Fruit fly (Drosophila melanogaster): ENCODE measurements around the gene sage.

Gene sage

DNA sequence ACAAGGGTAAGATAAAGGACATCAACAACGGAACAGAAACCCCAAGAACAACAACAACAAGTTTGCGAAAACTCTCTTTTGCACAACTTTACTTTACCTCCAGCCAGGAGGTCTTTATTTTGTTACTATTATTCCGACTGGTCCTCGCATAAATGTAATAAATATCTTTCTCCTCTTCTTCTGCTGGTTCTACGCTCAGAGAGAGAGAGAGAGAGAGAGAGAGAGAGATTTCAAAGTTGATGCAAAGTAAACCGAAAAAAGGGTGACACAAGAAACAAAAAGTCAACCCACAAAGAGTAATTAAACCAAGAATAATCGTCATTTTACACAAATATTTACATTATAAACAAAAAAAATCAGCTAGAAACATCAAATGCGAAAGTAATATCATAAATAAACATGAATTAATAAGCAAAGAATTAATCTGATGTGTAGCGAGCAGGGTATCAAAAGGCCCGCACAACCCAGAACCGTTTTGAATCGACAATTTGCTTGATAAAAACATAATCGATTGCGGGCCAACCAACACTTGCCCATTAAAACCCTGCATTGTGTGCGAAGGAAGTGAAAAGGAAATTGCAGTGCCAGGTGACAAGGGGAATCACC lies 33.8 kb downstream of the sage start:
- TF ChIP-seq EcR (GFP tag; optimal IDR thresholded peaks at IDR 0.05) (no peak), CG8478 (optimal IDR thresholded peaks at IDR 0.05) (no peak), Dll (optimal IDR thresholded peaks at IDR 0.05) (no peak), psq (optimal IDR thresholded peaks at IDR 0.05) (no peak), usp (GFP tag; optimal IDR thresholded peaks at IDR 0.05) (no peak), pan (optimal IDR thresholded peaks at IDR 0.05) (no peak)

DNA sequence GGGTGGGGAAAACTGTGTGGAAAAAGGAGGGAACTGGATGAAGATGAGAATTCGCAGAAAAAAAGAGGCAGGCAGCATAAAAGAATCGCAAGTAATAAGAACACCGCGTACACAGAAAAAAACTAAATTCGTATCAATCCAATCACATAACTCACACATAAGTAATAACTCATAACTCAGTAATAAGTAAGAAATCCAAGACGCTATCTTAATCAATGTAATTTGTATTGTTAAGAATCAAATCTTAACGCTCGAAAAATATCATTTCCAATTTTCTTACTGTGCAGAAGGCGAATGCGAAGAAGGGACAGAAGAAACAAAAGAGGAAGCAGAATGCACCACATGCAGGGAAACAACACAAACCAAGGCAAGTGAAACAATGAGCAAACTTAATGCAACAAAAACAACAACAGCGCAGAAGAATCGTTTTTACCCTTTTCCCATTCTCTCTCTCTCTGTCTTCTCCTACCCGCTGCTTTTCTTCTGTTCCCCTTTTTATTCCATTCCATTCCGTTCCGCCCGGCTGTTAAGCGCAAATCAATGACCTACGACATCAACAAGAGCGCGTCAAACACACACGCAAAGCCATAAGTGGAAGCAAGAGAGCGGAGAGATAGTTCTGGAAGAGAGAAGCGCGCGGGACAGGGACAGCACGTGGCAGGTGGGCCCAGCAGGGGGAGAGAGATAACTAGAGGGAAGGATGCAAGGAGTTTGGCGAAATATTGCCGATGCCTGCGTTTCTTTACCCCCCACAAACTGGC lies 34.7 kb downstream of the sage start:
- TF ChIP-seq Dll (optimal IDR thresholded peaks at IDR 0.05), result peak; percentile 54
- no peak for TF ChIP-seq CG8478 (optimal IDR thresholded peaks at IDR 0.05)
- no peak for TF ChIP-seq pan (optimal IDR thresholded peaks at IDR 0.05)
- peak; percentile 18 to 84 for TF ChIP-seq EcR (GFP tag; optimal IDR thresholded peaks at IDR 0.05)
- TF ChIP-seq usp (GFP tag; optimal IDR thresholded peaks at IDR 0.05), result no peak
- TF ChIP-seq psq (optimal IDR thresholded peaks at IDR 0.05), result peak; percentile 35

DNA sequence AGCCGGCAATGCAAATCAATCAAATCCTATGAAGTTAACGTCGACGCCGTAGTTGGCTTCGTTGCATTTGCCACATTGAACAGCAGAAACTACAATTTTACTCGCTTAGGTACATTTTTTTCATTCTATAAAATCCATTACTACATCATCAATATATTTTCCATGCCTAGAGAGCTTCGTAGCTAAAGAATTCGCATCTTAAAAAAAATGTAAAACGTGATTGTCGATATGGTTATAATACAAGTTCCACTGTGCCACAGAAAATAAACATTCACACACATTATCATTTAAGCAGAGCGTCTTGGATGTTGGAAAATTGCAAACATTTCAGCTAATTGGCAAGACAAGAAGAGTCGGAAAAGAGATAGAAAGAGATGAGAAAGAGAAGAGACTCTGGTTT lies 36.0 kb downstream of the sage start:
- TF ChIP-seq EcR (GFP tag; optimal IDR thresholded peaks at IDR 0.05), result no peak
- no peak for TF ChIP-seq CG8478 (optimal IDR thresholded peaks at IDR 0.05)
- no peak for TF ChIP-seq usp (GFP tag; optimal IDR thresholded peaks at IDR 0.05)
- no peak for TF ChIP-seq pan (optimal IDR thresholded peaks at IDR 0.05)
- no peak for TF ChIP-seq Dll (optimal IDR thresholded peaks at IDR 0.05)
- TF ChIP-seq psq (optimal IDR thresholded peaks at IDR 0.05), result no peak

DNA sequence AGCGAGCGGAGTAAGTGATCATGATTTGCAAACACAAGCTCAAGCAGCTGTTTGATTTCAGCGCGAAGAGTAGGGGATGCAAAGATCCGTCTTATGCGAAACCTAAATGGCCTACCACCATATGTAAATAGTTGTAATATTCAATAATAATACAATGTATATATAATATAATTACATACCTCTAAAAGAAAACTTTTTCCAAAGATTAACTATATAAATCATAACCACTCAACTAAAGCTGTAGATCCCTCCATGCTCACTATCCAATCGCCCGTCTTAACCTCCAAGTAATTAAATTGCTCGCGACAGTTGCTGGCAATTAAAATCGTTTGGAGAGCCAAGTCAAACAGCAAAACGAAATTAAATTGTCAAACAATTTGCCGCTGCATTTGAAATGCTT lies 36.6 kb downstream of the sage start:
- no peak for TF ChIP-seq Dll (optimal IDR thresholded peaks at IDR 0.05)
- TF ChIP-seq CG8478 (optimal IDR thresholded peaks at IDR 0.05), result no peak
- TF ChIP-seq EcR (GFP tag; optimal IDR thresholded peaks at IDR 0.05), result no peak
- no peak for TF ChIP-seq pan (optimal IDR thresholded peaks at IDR 0.05)
- no peak for TF ChIP-seq usp (GFP tag; optimal IDR thresholded peaks at IDR 0.05)
- no peak for TF ChIP-seq psq (optimal IDR thresholded peaks at IDR 0.05)

DNA sequence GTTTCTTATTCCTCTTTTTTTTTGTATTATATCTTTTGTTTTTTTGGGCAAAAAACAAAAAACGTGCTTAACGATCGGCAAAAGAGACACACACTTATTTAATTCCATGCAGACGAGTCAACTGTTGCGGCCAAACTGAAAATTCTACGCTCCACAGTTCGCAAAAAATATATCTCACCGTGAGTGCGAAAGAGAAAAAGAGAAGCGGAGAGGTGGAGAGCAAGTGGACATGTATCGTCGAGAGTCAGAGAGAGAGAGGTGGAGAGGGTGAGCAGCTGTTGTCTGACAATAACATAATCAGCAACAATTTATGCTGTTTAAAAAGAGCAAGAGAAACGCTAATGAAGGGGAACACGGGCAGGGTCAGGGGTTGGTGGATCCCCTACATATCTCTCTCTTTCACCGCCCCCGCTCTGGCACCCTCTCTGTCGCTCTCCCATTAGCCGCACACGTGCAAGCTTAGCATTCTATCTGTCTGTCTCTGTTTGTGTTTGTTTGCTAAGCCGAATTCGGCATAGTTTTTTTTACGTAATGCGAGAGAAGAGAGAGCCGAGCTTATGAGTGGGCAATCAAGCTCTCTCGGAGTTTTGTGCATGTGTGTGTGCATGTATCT lies 37.1 kb downstream of the sage start:
- TF ChIP-seq CG8478 (optimal IDR thresholded peaks at IDR 0.05) (peak; percentile 13), Dll (optimal IDR thresholded peaks at IDR 0.05) (peak; percentile 79), EcR (GFP tag; optimal IDR thresholded peaks at IDR 0.05) (no peak), pan (optimal IDR thresholded peaks at IDR 0.05) (no peak), psq (optimal IDR thresholded peaks at IDR 0.05) (no peak), usp (GFP tag; optimal IDR thresholded peaks at IDR 0.05) (no peak)

DNA sequence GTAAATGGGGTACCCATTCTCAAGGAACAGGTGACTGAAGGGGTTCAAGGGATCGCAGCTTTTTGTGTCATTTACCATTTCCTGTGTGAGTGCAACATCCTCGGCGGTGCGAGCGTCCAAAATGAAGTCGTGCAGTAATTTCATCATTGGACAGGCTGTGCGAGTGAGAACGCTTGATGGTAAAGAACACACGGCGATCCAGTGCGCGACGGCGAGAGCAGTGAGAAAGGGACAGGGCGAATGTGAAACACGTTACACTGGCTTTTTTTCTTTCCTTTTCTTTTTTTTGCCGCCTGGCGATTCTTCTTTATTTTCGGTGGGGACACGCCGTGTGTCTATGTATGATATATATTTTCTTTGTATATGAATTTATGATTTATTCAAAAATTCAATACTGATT lies 37.8 kb downstream of the sage start:
- TF ChIP-seq Dll (optimal IDR thresholded peaks at IDR 0.05), result no peak
- TF ChIP-seq pan (optimal IDR thresholded peaks at IDR 0.05), result no peak
- no peak for TF ChIP-seq EcR (GFP tag; optimal IDR thresholded peaks at IDR 0.05)
- no peak for TF ChIP-seq psq (optimal IDR thresholded peaks at IDR 0.05)
- no peak for TF ChIP-seq CG8478 (optimal IDR thresholded peaks at IDR 0.05)
- TF ChIP-seq usp (GFP tag; optimal IDR thresholded peaks at IDR 0.05), result no peak

DNA sequence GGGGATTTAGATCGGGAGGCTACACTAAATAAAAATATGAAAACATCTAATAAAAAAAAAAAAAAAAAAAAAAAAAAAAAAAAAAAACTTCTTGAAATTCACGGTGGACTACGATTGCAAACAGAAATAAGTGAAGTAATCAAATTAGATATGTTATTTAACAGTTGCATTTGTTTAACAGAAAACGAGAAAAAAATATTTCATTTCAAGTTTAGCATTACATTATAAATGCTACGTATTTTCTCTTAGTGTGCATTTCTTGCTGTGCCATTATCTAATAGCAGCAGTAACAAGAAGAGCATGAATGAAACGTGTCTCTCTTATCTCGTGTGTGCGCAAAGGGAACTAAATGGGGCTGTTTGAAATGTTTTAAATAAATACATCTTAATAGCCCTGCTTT lies 39.1 kb downstream of the sage start:
- TF ChIP-seq pan (optimal IDR thresholded peaks at IDR 0.05), result no peak
- TF ChIP-seq Dll (optimal IDR thresholded peaks at IDR 0.05), result no peak
- no peak for TF ChIP-seq EcR (GFP tag; optimal IDR thresholded peaks at IDR 0.05)
- no peak for TF ChIP-seq usp (GFP tag; optimal IDR thresholded peaks at IDR 0.05)
- TF ChIP-seq CG8478 (optimal IDR thresholded peaks at IDR 0.05), result no peak
- no peak for TF ChIP-seq psq (optimal IDR thresholded peaks at IDR 0.05)

DNA sequence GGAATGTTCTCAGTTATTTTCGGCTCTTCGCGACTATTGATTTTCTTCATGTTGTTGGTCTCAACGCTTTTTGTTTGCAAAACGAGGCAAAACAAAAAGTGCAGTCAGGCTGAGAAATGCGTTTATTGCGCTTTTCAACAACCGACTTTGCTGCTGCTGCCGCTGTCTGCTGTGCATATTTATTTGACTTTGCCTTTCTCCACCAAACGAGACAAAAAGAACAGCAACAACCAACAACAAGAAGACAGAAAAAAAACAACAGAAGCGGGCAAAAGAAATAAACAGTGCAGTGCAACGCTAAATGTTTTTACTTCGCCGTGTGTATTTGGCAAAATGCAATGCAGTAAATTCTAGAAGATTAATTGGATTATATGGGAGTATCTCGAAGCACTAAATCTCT lies 41.6 kb downstream of the sage start:
- no peak for TF ChIP-seq psq (optimal IDR thresholded peaks at IDR 0.05)
- TF ChIP-seq pan (optimal IDR thresholded peaks at IDR 0.05), result no peak
- TF ChIP-seq CG8478 (optimal IDR thresholded peaks at IDR 0.05), result no peak
- no peak for TF ChIP-seq usp (GFP tag; optimal IDR thresholded peaks at IDR 0.05)
- no peak for TF ChIP-seq EcR (GFP tag; optimal IDR thresholded peaks at IDR 0.05)
- no peak for TF ChIP-seq Dll (optimal IDR thresholded peaks at IDR 0.05)

DNA sequence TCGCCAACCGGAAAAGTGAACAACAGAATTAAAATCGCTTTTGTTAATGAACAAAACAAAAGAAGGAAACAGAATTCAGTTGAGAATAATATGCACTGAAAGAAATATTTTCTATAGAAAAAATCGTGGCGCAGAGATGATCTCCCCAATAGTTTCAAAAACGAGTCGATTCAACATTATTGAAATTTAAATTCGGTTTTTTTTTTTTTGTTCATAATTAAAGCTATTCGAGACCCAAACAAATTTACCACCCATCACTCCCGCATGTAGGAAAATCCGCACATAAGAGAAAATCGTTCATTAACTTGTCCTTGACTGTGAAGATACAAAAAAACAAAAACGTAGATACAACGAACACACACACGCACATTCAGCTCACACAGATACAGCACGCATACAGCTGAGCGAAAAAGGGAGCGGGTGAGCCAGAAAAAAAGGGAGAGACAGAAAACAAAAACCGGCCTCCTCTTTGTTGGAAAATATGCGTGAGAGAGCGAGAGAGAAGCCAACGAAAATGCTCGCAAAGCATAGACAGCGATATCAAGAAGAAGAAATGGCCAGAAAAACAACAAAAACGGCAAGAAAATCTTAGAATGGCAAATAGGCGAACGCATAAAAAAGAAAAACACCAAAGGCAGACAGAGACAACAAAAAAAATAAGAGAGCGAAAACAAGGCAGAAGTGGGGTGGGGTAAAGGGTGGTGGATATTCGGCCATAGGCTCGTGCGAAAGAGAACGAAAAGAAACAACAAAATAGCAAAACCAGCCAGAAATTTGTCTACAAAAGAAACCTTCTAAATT lies 43.7 kb downstream of the sage start:
- TF ChIP-seq CG8478 (optimal IDR thresholded peaks at IDR 0.05), result no peak
- TF ChIP-seq psq (optimal IDR thresholded peaks at IDR 0.05), result no peak
- no peak for TF ChIP-seq usp (GFP tag; optimal IDR thresholded peaks at IDR 0.05)
- TF ChIP-seq Dll (optimal IDR thresholded peaks at IDR 0.05), result no peak
- TF ChIP-seq pan (optimal IDR thresholded peaks at IDR 0.05), result no peak
- no peak for TF ChIP-seq EcR (GFP tag; optimal IDR thresholded peaks at IDR 0.05)

DNA sequence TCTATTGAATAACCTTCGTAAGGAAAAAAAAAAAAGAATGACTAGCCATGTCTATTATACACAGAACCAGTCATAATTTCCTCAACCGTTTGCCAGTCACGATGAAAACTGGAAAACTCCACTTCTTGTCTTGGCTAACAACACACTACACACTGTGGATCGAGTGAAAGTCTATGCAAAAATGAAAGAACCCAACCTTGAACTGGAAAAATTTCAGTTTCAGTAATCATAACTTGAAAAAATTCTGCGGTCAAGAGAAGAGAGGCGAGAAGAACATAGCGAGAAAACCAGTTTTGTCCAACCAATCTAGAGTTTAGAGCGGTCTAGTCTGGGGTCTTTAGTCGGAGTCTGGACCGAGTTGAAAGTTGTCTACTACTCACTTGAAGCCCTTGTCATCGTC lies 46.3 kb downstream of the sage start:
- peak in 1 of 2 experiments; percentile 24 for TF ChIP-seq EcR (GFP tag; optimal IDR thresholded peaks at IDR 0.05)
- TF ChIP-seq pan (optimal IDR thresholded peaks at IDR 0.05), result no peak
- TF ChIP-seq Dll (optimal IDR thresholded peaks at IDR 0.05), result no peak

DNA sequence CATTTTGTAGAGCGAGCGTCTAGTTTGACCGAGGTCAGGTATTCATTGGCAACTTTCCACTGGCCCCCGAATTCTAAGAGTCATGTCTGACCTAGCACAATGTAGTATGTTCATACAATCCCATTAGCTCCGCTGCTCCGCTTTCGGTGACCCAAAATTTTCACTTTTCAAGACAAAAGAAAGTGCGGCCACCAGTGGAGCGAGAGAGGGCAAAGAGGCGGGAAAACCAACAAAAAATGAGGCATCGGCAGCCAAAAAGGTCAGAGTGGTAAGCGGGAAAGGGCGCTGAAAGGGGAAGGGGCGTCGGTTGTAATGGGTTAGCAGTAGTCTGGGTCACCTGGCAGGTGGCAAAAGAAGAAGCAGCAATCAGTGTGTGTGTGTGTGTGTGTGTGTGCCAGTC lies 48.4 kb downstream of the sage start:
- no peak for TF ChIP-seq psq (optimal IDR thresholded peaks at IDR 0.05)
- TF ChIP-seq pan (optimal IDR thresholded peaks at IDR 0.05), result no peak
- TF ChIP-seq usp (GFP tag; optimal IDR thresholded peaks at IDR 0.05), result no peak
- TF ChIP-seq EcR (GFP tag; optimal IDR thresholded peaks at IDR 0.05), result no peak
- no peak for TF ChIP-seq Dll (optimal IDR thresholded peaks at IDR 0.05)
- no peak for TF ChIP-seq CG8478 (optimal IDR thresholded peaks at IDR 0.05)

Measured in whole organism.